Fruit fly (Drosophila melanogaster): ENCODE results near the gene CG6321.

dm6 chr3L:11097982-11098663 lies 37.1 kb upstream of the CG6321 start, which contains the start of the genes Irbp18 and APP-BP1:
- no peak for TF ChIP-seq psq (optimal IDR thresholded peaks at IDR 0.05)
- TF ChIP-seq Sin3A (optimal IDR thresholded peaks at IDR 0.05): no peak
- no peak for TF ChIP-seq insv (optimal IDR thresholded peaks at IDR 0.05)
